Worm (Caenorhabditis elegans) whole organism, L4 larva: ENCODE results near the gene C29A12.1.

Experiments
- F37D6.2 ChIP-seq: sonication (generic microtip); optimal IDR thresholded peaks from 2 replicates; lab custom pipeline; 2016; ENCODE audit warnings: mild to moderate bottlenecking, missing genetic modification characterization, missing compliant biosample characterization
- F49E8.2 ChIP-seq: sonication (generic microtip); optimal IDR thresholded peaks from 2 replicates; lab custom pipeline; 2016; ENCODE audit warnings: missing compliant biosample characterization, mild to moderate bottlenecking, missing genetic modification characterization, borderline replicate concordance
- Y48G9A.11 ChIP-seq: fragments of 200-800 bp; sonication (Bioruptor generic); IDR thresholded peaks from 2 replicates; pipeline ENCODE4 v1.3.6; 2022; ENCODE audit warnings: missing genetic modification reagents, missing genetic modification characterization, missing compliant biosample characterization
- aha-1 ChIP-seq: fragments of 150-350 bp; peaks from one replicate; lab custom pipeline; 2014; ENCODE audit warnings: missing biosample characterization, missing genetic modification characterization
- aly-2 ChIP-seq: sonication (generic microtip); optimal IDR thresholded peaks from 2 replicates; lab custom pipeline; 2018; ENCODE audit warnings: missing biosample characterization, missing genetic modification characterization
- ama-1 ChIP-seq: fragments of 150-350 bp; optimal IDR thresholded peaks from 2 replicates; lab custom pipeline; 2014; ENCODE audit warnings: inconsistent platforms, mixed read lengths
- arid-1 ChIP-seq: fragments of 200-800 bp; sonication (Bioruptor generic); conservative IDR thresholded peaks from 2 replicates; pipeline ENCODE4 v1.3.6; 2022; ENCODE audit warnings: missing genetic modification reagents, missing genetic modification characterization, missing compliant biosample characterization
- ceh-20 ChIP-seq: fragments of 200-800 bp; sonication (Bioruptor generic); IDR thresholded peaks from 2 replicates; pipeline ENCODE4 v1.3.6; 2022; ENCODE audit warnings: missing genetic modification reagents, missing genetic modification characterization, missing compliant biosample characterization
- ceh-82 ChIP-seq: sonication (generic microtip); optimal IDR thresholded peaks from 2 replicates; lab custom pipeline; 2017; ENCODE audit warnings: missing biosample characterization, missing genetic modification characterization
- daf-16 ChIP-seq, 3 experiments: sonication (generic microtip); optimal IDR thresholded peaks; 2 replicates each; lab custom pipeline; 2016 to 2017; ENCODE audit warnings: missing genetic modification characterization in 3 of 3, missing genetic modification reagents in 3 of 3, mild to moderate bottlenecking in 2 of 3, missing compliant biosample characterization in 2 of 3, missing biosample characterization in 1 of 3, moderate library complexity in 1 of 3
- dmd-6 ChIP-seq: fragments of 200-800 bp; sonication (Bioruptor generic); IDR thresholded peaks from 2 replicates; pipeline ENCODE4 v1.3.6; 2022; ENCODE audit warnings: missing genetic modification reagents, missing genetic modification characterization, missing compliant biosample characterization
- dpl-1 ChIP-seq: fragments of 150-350 bp; optimal IDR thresholded peaks from 2 replicates; lab custom pipeline; 2014; ENCODE audit warnings: missing biosample characterization, missing genetic modification reagents, missing genetic modification characterization
- duxl-1 ChIP-seq: sonication (generic microtip); optimal IDR thresholded peaks from 2 replicates; lab custom pipeline; 2016; ENCODE audit warnings: mild to moderate bottlenecking, missing genetic modification characterization, moderate library complexity, missing compliant biosample characterization; ENCODE audit not compliant: poor library complexity
- hif-1 ChIP-seq, 2 experiments: sonication (generic microtip); optimal IDR thresholded peaks; 2 replicates each; lab custom pipeline; 2016 to 2017; ENCODE audit warnings: missing compliant biosample characterization in 2 of 2, missing genetic modification characterization in 2 of 2, missing genetic modification reagents in 2 of 2, missing genotype in 2 of 2, mild to moderate bottlenecking in 1 of 2
- hlh-11 ChIP-seq: fragments of 200-800 bp; sonication (Bioruptor generic); optimal IDR thresholded peaks from 2 replicates; lab custom pipeline; 2018; ENCODE audit warnings: mild to moderate bottlenecking, missing genetic modification characterization, missing compliant biosample characterization
- hlh-30 ChIP-seq: sonication (generic microtip); optimal IDR thresholded peaks from 2 replicates; lab custom pipeline; 2017; ENCODE audit warnings: antibody characterized with exemption, mild to moderate bottlenecking, missing genetic modification characterization, missing compliant biosample characterization; ENCODE audit not compliant: insufficient read depth
- hmg-1.1 ChIP-seq: fragments of 200-800 bp; sonication (Bioruptor generic); IDR thresholded peaks from 2 replicates; pipeline ENCODE4 v1.3.6; 2022; ENCODE audit warnings: missing genetic modification reagents, missing genetic modification characterization, missing compliant biosample characterization
- jun-1 ChIP-seq: fragments of 150-350 bp; optimal IDR thresholded peaks from 2 replicates; lab custom pipeline; 2014; ENCODE audit warnings: missing biosample characterization, missing genetic modification reagents, missing genetic modification characterization
- lin-1 ChIP-seq: fragments of 200-800 bp; sonication (Bioruptor generic); IDR thresholded peaks from 2 replicates; pipeline ENCODE4 v1.3.6; 2022; ENCODE audit warnings: missing genetic modification reagents, missing genetic modification characterization, missing compliant biosample characterization
- lin-15B ChIP-seq: fragments of 150-350 bp; sonication (generic microtip); optimal IDR thresholded peaks from 3 replicates; lab custom pipeline; 2014; ENCODE audit warnings: missing biosample characterization, missing genetic modification characterization
- lin-29 ChIP-seq: fragments of 200-800 bp; sonication (Bioruptor generic); IDR thresholded peaks from 2 replicates; pipeline ENCODE4 v1.3.6; 2022; ENCODE audit warnings: missing genetic modification reagents, missing genetic modification characterization, missing compliant biosample characterization
- lin-38 ChIP-seq: fragments of 200-800 bp; sonication (Bioruptor generic); IDR thresholded peaks from 2 replicates; pipeline ENCODE4 v1.3.6; 2022; ENCODE audit warnings: missing genetic modification reagents, missing genetic modification characterization, missing compliant biosample characterization
- lsy-2 ChIP-seq, 2 experiments: fragments of 150-350 bp in 1 of 2; sonication (generic microtip) in 1 of 2; optimal IDR thresholded peaks; 2 replicates each; lab custom pipeline; 2014 to 2017; ENCODE audit warnings: missing biosample characterization in 2 of 2, missing genetic modification characterization in 2 of 2
- madf-9 ChIP-seq: fragments of 200-800 bp; sonication (Bioruptor generic); conservative IDR thresholded peaks from 2 replicates; pipeline ENCODE4 v1.3.6; 2022; ENCODE audit warnings: missing genetic modification reagents, missing genetic modification characterization, missing compliant biosample characterization
- mdl-1 ChIP-seq, 2 experiments: fragments of 150-350 bp in 1 of 2; sonication (generic microtip) in 1 of 2; optimal IDR thresholded peaks; 2 replicates each; lab custom pipeline; 2014 to 2017; ENCODE audit warnings: missing biosample characterization in 2 of 2, missing genetic modification characterization in 2 of 2
- mep-1 ChIP-seq: fragments of 150-350 bp; sonication (generic microtip); optimal IDR thresholded peaks from 3 replicates; lab custom pipeline; 2014; ENCODE audit warnings: missing biosample characterization, missing genetic modification characterization
- mes-2 ChIP-seq: sonication (generic microtip); optimal IDR thresholded peaks from 2 replicates; lab custom pipeline; 2016; ENCODE audit warnings: missing genotype, mild to moderate bottlenecking, missing genetic modification characterization, missing compliant biosample characterization; ENCODE audit not compliant: poor library complexity, severe bottlenecking
- mxl-3 ChIP-seq: fragments of 200-800 bp; sonication (Bioruptor generic); optimal IDR thresholded peaks from 2 replicates; lab custom pipeline; 2018; ENCODE audit warnings: mild to moderate bottlenecking, missing genetic modification characterization, missing compliant biosample characterization
- nhr-102 ChIP-seq: sonication (generic microtip); optimal IDR thresholded peaks from 2 replicates; lab custom pipeline; 2016; ENCODE audit warnings: mild to moderate bottlenecking, missing genetic modification characterization, moderate library complexity, missing compliant biosample characterization
- nhr-11 ChIP-seq: fragments of 150-350 bp; optimal IDR thresholded peaks from 2 replicates; lab custom pipeline; 2014; ENCODE audit warnings: missing biosample characterization, missing genetic modification characterization
- nhr-111 ChIP-seq: fragments of 200-800 bp; sonication (Bioruptor generic); optimal IDR thresholded peaks from 2 replicates; lab custom pipeline; 2018; ENCODE audit warnings: mild to moderate bottlenecking, missing genetic modification characterization, missing compliant biosample characterization
- nhr-25 ChIP-seq: sonication (generic microtip); optimal IDR thresholded peaks from 2 replicates; lab custom pipeline; 2017; ENCODE audit warnings: missing genetic modification characterization, mild to moderate bottlenecking, missing compliant biosample characterization, antibody characterized with exemption, moderate library complexity, borderline replicate concordance; ENCODE audit not compliant: insufficient read depth
- nhr-28 ChIP-seq: fragments of 150-350 bp; optimal IDR thresholded peaks from 2 replicates; lab custom pipeline; 2014; ENCODE audit warnings: missing biosample characterization, missing genetic modification characterization
- nhr-6 ChIP-seq: fragments of 150-350 bp; optimal IDR thresholded peaks from 2 replicates; lab custom pipeline; 2014; ENCODE audit warnings: missing biosample characterization, missing genetic modification characterization
- nhr-77 ChIP-seq: fragments of 150-350 bp; optimal IDR thresholded peaks from 2 replicates; lab custom pipeline; 2014; ENCODE audit warnings: missing biosample characterization, missing genetic modification characterization
- php-3 ChIP-seq: fragments of 200-800 bp; sonication (Bioruptor generic); IDR thresholded peaks from 2 replicates; pipeline ENCODE4 v1.3.6; 2022; ENCODE audit warnings: missing genetic modification reagents, missing genetic modification characterization, missing compliant biosample characterization
- rbr-2 ChIP-seq: sonication (generic microtip); optimal IDR thresholded peaks from 2 replicates; lab custom pipeline; 2016; ENCODE audit warnings: missing genotype, missing genetic modification characterization, missing compliant biosample characterization
- sdz-12 ChIP-seq: fragments of 200-800 bp; sonication (Bioruptor generic); optimal IDR thresholded peaks from 2 replicates; lab custom pipeline; 2018; ENCODE audit warnings: mild to moderate bottlenecking, missing genetic modification characterization, missing compliant biosample characterization
- snpc-1.2 ChIP-seq: fragments of 200-800 bp; sonication (Bioruptor generic); IDR thresholded peaks from 2 replicates; pipeline ENCODE4 v1.3.6; 2022; ENCODE audit warnings: missing genetic modification reagents, missing genetic modification characterization, missing compliant biosample characterization
- snpc-4 ChIP-seq: fragments of 150-350 bp; optimal IDR thresholded peaks from 2 replicates; lab custom pipeline; 2014; ENCODE audit warnings: missing biosample characterization, missing genetic modification characterization
- spr-3 ChIP-seq: fragments of 200-800 bp; sonication (Bioruptor generic); optimal IDR thresholded peaks from 2 replicates; lab custom pipeline; 2018; ENCODE audit warnings: mild to moderate bottlenecking, missing genetic modification characterization, missing compliant biosample characterization
- unc-130 ChIP-seq: sonication (generic microtip); optimal IDR thresholded peaks from 2 replicates; lab custom pipeline; 2016; ENCODE audit warnings: missing genetic modification reagents, missing genetic modification characterization, missing compliant biosample characterization
- unc-62 ChIP-seq, 3 experiments: fragments of 150-350 bp in 1 of 3; sonication (generic microtip); optimal IDR thresholded peaks in 2 of 3; peaks in 1 of 3; 1 replicate in 1 of 3; 2 replicates in 2 of 3; lab custom pipeline; 2014 to 2017; ENCODE audit warnings: missing biosample characterization in 3 of 3, missing genetic modification characterization in 3 of 3, missing genetic modification reagents in 3 of 3, missing genotype in 1 of 3
- ztf-11 ChIP-seq: fragments of 150-350 bp; optimal IDR thresholded peaks from 2 replicates; lab custom pipeline; 2014; ENCODE audit warnings: missing biosample characterization, missing genetic modification characterization
- ztf-7 ChIP-seq: fragments of 150-350 bp; optimal IDR thresholded peaks from 2 replicates; lab custom pipeline; 2014; ENCODE audit warnings: missing biosample characterization, missing genetic modification characterization

Gene C29A12.1

ce11 chrV:10813425-10814156 lies at the start of gene C29A12.1, which contains the start of gene lig-1:
TSS of gene C29A12.1 (minus strand) at chrV:10813487.
TSS of gene lig-1 (plus strand) at chrV:10814106.
- TF ChIP-seq hlh-30, result peak; percentile 61
- TF ChIP-seq F49E8.2, result peak; percentile 72
- TF ChIP-seq duxl-1 (tag; lab: Kevin White, UChicago), result no peak
- no peak for TF ChIP-seq ceh-82
- TF ChIP-seq unc-130 (GFP tag; lab: Kevin White, UChicago), result peak; percentile 37
- TF ChIP-seq madf-9 (GFP tag; lab: Robert Waterston, UW), result no peak
- TF ChIP-seq ceh-20 (GFP tag; lab: Robert Waterston, UW), result no peak
- TF ChIP-seq lin-1 (GFP tag; lab: Robert Waterston, UW), result no peak
- peak; percentile 66 for TF ChIP-seq mes-2 (tag; lab: Kevin White, UChicago)
- no peak for TF ChIP-seq nhr-102
- no peak for TF ChIP-seq spr-3 (GFP tag; lab: Kevin White, UChicago)
- TF ChIP-seq snpc-1.2 (GFP tag; lab: Robert Waterston, UW), result no peak
- TF ChIP-seq aly-2 (tag; lab: Kevin White, UChicago), result no peak
- TF ChIP-seq ztf-7 (tag; lab: Kevin White, UChicago), result no peak
- peak; percentile 57 for TF ChIP-seq dpl-1
- TF ChIP-seq Y48G9A.11, result peak; percentile 44; the same call in 1 of the 2 replicates
- no peak for TF ChIP-seq lin-15B (tag; lab: Kevin White, UChicago)
- no peak for TF ChIP-seq snpc-4 (tag; lab: Kevin White, UChicago)
- TF ChIP-seq arid-1 (GFP tag; lab: Robert Waterston, UW), result no peak
- peak; percentile 63 for TF ChIP-seq nhr-6
- TF ChIP-seq lin-38, result peak; percentile 86
- TF ChIP-seq lin-29 (GFP tag; lab: Robert Waterston, UW), result no peak
- no peak for TF ChIP-seq F37D6.2
- no peak for TF ChIP-seq mxl-3
- TF ChIP-seq nhr-111, result no peak

- no peak for TF ChIP-seq php-3 (GFP tag; lab: Robert Waterston, UW)
Measured at ce11 chrV:10862457-10863097, 49.3 kb upstream of the C29A12.1 start.

ce11 chrV:10861611-10862262 lies 48.5 kb upstream of the C29A12.1 start:
- TF ChIP-seq jun-1 (tag; lab: Kevin White, UChicago) (no peak), ztf-11 (tag; lab: Kevin White, UChicago) (no peak), daf-16 (GFP tag; optimal IDR thresholded peaks at IDR 0.05; lab: Kevin White, UChicago) (no peak), daf-16 (tag; optimal IDR thresholded peaks at IDR 0.05; lab: Kevin White, UChicago) (peak; percentile 24), nhr-25 (tag; lab: Kevin White, UChicago) (no peak), hlh-11 (tag; lab: Kevin White, UChicago) (peak; percentile 42), ama-1 (lab: Kevin White, UChicago) (peak; percentile 25), unc-62 (GFP tag; optimal IDR thresholded peaks at IDR 0.05 in 1 of 2; lab: Kevin White, UChicago) (peak in 1 of 2 experiments; percentile 87), unc-62 (tag; optimal IDR thresholded peaks at IDR 0.05; lab: Kevin White, UChicago) (no peak), lsy-2 (tag; optimal IDR thresholded peaks at IDR 0.05; lab: Kevin White, UChicago) (peak in 1 of 2 experiments; percentile 45), dmd-6 (GFP tag; lab: Robert Waterston, UW) (peak; percentile 20), nhr-77 (tag; lab: Kevin White, UChicago) (peak; percentile 15), mdl-1 (tag; optimal IDR thresholded peaks at IDR 0.05; lab: Kevin White, UChicago) (peak in 1 of 2 experiments; percentile 24), nhr-11 (peak; percentile 15), sdz-12 (GFP tag; lab: Kevin White, UChicago) (no peak), nhr-28 (peak; percentile 59), hlh-30 (peak; percentile 75), hmg-1.1 (GFP tag; lab: Robert Waterston, UW) (no peak), aha-1 (tag; lab: Kevin White, UChicago) (peak; percentile 13), hif-1 (tag; optimal IDR thresholded peaks at IDR 0.05; lab: Kevin White, UChicago) (peak in 1 of 2 experiments; percentile 51), mep-1 (tag; lab: Kevin White, UChicago) (peak; percentile 47), rbr-2 (tag; lab: Kevin White, UChicago) (peak; percentile 52)
